Worm (Caenorhabditis elegans): ENCODE results near the gene T24A6.20.
"Not testable (repeated sequence)": the region's sequence is repeated elsewhere in the genome, so short reads cannot be mapped to it uniquely, and the experiment has no call there.

The T24A6.20 gene

DNA sequence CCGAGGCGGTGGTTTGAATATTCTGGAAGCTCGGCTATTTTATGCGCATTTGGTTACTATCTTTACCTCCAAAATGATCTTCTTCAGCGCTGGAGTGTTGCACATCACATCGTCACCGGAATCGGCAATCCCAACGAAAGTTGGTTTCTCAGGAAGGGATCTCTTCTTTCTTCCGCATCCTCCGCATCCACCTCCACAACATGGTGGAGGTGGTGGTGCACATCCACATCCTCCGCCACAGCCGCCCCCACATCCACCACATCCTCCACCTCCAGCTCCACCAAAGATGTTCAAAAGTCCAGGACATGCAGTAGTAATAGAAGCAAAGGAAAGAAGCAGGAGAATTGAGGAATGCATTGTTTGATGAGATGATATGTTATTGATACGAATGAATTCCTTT, 4.5 kb downstream of the T24A6.20 start, which contains the start of gene grl-31:
grl-31 (minus strand) TSS at position 357 of the 400 bp plus-strand sequence.
- TF ChIP-seq ztf-4 (tag; optimal IDR thresholded peaks at IDR 0.05): no peak
- TF ChIP-seq mep-1 (tag; optimal IDR thresholded peaks at IDR 0.05): no peak
- TF ChIP-seq nhr-77 (tag; optimal IDR thresholded peaks at IDR 0.05): no peak
- no peak for TF ChIP-seq efl-1 (optimal IDR thresholded peaks at IDR 0.05)
- TF ChIP-seq efl-1 (GFP tag; optimal IDR thresholded peaks at IDR 0.05 in 1 of 2): no peak
- no peak for TF ChIP-seq jun-1 (tag; optimal IDR thresholded peaks at IDR 0.05)
- TF ChIP-seq hlh-4 (tag; optimal IDR thresholded peaks at IDR 0.05): no peak
- TF ChIP-seq isw-1 (GFP tag; IDR thresholded peaks at IDR 0.05): no peak

DNA sequence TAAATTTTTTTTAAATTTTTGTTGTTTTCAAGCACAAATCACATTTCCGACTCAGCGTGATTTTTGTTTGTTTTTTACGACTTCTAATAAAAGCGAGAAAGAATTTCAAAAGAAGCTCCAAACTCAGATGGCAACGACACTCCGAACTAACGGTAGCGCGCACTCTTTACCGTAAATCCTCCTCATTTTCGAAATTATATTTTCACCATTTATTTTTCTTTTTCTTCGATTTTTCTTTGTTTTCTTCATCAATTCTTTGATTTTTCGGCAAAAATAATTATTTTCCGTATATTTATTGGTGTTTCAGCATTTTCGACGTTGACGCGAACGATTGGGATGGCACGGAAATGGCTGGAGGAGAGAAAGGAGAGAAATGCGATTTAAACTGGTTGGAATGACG, 5.8 kb downstream of the T24A6.20 start, which contains the start of gene T24A6.1:
T24A6.1 (plus strand) TSS at position 301 of the 400 bp plus-strand sequence.
- not testable (repeated sequence) for TF ChIP-seq ceh-63 (GFP tag; optimal IDR thresholded peaks at IDR 0.05); Y116A8C.19 (tag; optimal IDR thresholded peaks at IDR 0.05; ENCODE audit: borderline replicate concordance); fkh-8 (tag; optimal IDR thresholded peaks at IDR 0.05)

DNA sequence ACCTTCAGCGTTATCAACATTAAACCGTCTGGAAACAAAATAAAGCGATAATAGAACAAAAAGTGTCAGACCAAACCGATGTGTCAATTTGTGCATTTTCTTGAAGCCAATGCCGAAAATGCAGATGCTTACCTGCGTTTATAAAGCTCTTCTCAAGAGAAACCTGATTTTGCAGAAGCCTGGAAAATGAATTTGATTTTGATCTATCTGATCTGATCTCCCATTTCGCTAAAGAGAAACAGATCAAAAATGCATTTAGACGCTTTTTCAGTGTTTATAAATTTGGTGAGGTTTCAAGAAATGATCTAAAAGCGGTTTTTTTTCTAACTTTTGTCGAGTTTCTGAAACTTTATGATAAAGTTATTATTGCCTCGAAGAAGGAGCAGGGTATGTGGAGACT, 9.9 kb downstream of the T24A6.20 start, which contains the start of gene T24A6.16:
T24A6.16 (minus strand) TSS at position 101 of the 400 bp plus-strand sequence.
- TF ChIP-seq unc-98 (GFP tag; IDR thresholded peaks at IDR 0.05); jun-1 (tag; optimal IDR thresholded peaks at IDR 0.05); zip-4 (GFP tag; optimal IDR thresholded peaks at IDR 0.05): not testable (repeated sequence)

DNA sequence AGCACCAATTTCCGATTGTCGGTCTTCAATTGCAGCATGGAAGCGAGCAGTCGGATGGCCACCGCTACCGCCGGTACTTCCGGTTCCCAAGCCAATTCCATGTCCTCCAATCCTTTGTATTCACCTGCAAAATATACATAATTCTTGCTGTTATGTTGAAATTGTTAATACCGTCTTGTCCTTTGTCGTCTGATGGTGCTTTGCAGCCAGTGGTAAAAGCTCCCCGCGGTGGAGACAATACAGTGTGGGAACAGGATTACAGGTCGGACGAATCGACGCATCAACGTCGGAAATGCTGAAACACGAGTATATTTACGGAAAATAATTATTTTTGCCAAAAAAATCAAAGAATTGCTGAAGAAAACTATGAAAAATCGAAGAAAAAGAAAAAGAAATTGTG, 11.4 kb downstream of the T24A6.20 start, which contains the start of gene T24A6.17:
T24A6.17 (minus strand) TSS at position 101 of the 400 bp plus-strand sequence.
- TF ChIP-seq hlh-17 (GFP tag; optimal IDR thresholded peaks at IDR 0.05; ENCODE audit: borderline replicate concordance); irx-1 (tag; optimal IDR thresholded peaks at IDR 0.05); unc-98 (GFP tag; IDR thresholded peaks at IDR 0.05): not testable (repeated sequence)

DNA sequence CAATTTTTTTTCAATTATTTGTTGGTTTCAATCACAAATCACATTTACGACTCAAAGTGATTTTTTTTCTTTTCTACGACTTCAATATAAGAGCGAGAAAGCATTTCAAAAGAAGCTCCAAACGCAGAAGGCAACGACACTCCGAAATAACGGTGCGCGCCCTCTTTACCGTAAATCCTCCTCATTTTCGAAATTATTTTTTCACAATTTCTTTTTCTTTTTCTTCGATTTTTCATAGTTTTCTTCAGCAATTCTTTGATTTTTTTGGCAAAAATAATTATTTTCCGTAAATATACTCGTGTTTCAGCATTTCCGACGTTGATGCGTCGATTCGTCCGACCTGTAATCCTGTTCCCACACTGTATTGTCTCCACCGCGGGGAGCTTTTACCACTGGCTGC, 17.8 kb downstream of the T24A6.20 start, which contains the start of gene F40C5.2:
F40C5.2 (plus strand) TSS at position 301 of the 400 bp plus-strand sequence.
- not testable (repeated sequence) for TF ChIP-seq C16A3.4 (tag; optimal IDR thresholded peaks at IDR 0.05); tbx-2 (tag; optimal IDR thresholded peaks at IDR 0.05); sup-37 (GFP tag; optimal IDR thresholded peaks at IDR 0.05)

DNA sequence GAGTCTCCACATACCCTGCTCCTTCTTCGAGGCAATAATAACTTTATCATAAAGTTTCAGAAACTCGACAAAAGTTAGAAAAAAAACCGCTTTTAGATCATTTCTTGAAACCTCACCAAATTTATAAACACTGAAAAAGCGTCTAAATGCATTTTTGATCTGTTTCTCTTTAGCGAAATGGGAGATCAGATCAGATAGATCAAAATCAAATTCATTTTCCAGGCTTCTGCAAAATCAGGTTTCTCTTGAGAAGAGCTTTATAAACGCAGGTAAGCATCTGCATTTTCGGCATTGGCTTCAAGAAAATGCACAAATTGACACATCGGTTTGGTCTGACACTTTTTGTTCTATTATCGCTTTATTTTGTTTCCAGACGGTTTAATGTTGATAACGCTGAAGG, 19.5 kb downstream of the T24A6.20 start, which contains the start of gene F40C5.1:
F40C5.1 (plus strand) TSS at position 301 of the 400 bp plus-strand sequence.
- not testable (repeated sequence) for TF ChIP-seq unc-62 (GFP tag; optimal IDR thresholded peaks at IDR 0.05); tlp-1 (tag; optimal IDR thresholded peaks at IDR 0.05); sox-4 (tag; optimal IDR thresholded peaks at IDR 0.05)

DNA sequence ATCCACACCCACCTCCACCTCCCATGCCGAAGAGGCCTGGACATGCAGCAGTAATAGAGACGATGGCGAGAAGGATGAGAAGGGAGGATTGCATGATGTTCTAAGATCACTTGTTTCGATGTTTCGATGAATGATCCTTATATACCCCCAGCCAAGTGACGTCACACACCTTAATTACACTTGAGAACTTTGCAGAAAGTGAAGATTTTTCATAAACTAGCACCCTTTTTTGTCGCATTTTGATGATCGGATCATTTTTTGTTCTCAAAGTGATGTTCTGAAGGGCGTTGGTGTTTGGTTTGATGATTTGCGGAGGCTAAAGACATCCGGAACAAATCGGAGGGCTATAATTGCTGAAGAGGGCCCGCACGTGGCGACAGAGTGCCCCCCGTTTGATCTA, 22.8 kb downstream of the T24A6.20 start, which contains the start of gene grl-27:
grl-27 (minus strand) TSS at position 101 of the 400 bp plus-strand sequence.
- no peak for TF ChIP-seq pag-3 (tag; optimal IDR thresholded peaks at IDR 0.05; ENCODE audit: borderline replicate concordance, insufficient read depth)

DNA sequence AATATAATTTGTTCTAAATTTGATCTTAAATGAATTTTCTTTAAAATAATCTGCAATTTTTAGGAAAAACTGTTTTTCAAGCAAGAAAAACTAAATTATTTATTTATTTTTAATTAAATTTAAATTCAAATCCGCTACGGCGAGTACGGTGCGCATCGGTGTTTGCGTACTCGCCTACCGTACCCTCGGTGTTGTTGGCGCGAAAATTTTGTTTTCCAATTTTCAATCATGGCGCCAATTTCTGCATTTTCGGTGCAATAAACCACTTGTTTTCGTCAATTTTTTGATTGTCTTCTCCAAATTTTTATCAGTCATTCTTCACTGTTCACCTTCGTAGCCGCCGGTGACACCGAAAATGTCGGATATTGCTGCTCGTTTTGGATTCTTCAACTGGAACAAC, 25.9 kb downstream of the T24A6.20 start, which contains the start of gene pygl-1:
pygl-1 (plus strand) TSS at position 211 of the 400 bp plus-strand sequence.
- TF ChIP-seq lin-35 (GFP tag; optimal IDR thresholded peaks at IDR 0.05) (peak; percentile 6 to 54), zip-4 (GFP tag; optimal IDR thresholded peaks at IDR 0.05) (no peak), lsy-2 (tag; optimal IDR thresholded peaks at IDR 0.05) (peak; percentile 64 to 92), F16B12.6 (tag; optimal IDR thresholded peaks at IDR 0.05) (peak; percentile 32), dpl-1 (GFP tag; optimal IDR thresholded peaks at IDR 0.05) (peak in 2 of 3 experiments; percentile 24 to 70), lin-14 (GFP tag; optimal IDR thresholded peaks at IDR 0.05) (no peak), efl-1 (optimal IDR thresholded peaks at IDR 0.05) (peak; percentile 46 to 73), efl-1 (GFP tag; optimal IDR thresholded peaks at IDR 0.05 in 1 of 2) (peak; percentile 64 to 90)

All from whole organism, L1 larva.